Worm (Caenorhabditis elegans) whole organism, early embryonic: Measurements from ENCODE around the gene try-13.

Experiments
- ceh-13 ChIP-seq: fragments of 200-800 bp; sonication (Bioruptor generic); optimal IDR thresholded peaks from 2 replicates; lab custom pipeline; 2018; ENCODE audit warnings: mild to moderate bottlenecking, missing genetic modification characterization, missing compliant biosample characterization
- flt-1 ChIP-seq: fragments of 200-800 bp; sonication (Bioruptor generic); IDR thresholded peaks from 2 replicates; pipeline ENCODE4 v1.3.6; 2022; ENCODE audit warnings: missing genetic modification characterization, missing compliant biosample characterization
- tbx-37 ChIP-seq: fragments of 200-800 bp; sonication (Bioruptor generic); conservative IDR thresholded peaks from 2 replicates; pipeline ENCODE4 v1.3.6; 2022; ENCODE audit warnings: missing genetic modification reagents, missing genetic modification characterization, missing compliant biosample characterization

DNA sequence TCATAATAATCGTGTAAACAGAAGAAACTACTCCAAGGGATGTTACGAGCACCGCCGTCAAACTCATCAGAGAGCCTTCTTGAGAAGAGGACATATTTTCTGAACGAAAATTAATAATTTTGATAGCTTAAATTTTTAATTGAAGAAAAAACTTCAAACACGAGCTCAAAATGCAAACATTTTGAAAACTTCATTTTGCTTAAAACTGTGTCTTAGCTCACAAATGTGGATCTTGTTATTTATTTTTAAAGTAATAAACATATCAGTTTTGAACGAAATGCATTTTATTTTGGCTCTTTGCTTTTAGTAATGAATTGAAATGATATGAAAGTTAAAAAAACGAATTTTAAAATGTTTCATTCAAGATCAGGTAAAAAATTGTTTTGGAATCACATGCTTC lies 47.6 kb downstream of the try-13 start, which contains the start of gene srbc-7:
- no peak for TF ChIP-seq tbx-37 (GFP tag; lab: Robert Waterston, UW)
- no peak for TF ChIP-seq ceh-13 (GFP tag; lab: Kevin White, UChicago)
- TF ChIP-seq flt-1: no peak
